Fruit fly (Drosophila melanogaster): Measurements from ENCODE around the gene CG31915.

Gene CG31915

dm6 chr2L:5541935-5542685 is 14.2 kb downstream of the CG31915 start, which contains the start of the genes Hel25E and Lam (continued):
- no peak for TF ChIP-seq twi (tag; optimal IDR thresholded peaks at IDR 0.05)
- TF ChIP-seq prd (optimal IDR thresholded peaks at IDR 0.05) = no peak
- TF ChIP-seq prd (GFP tag; IDR thresholded peaks at IDR 0.05) = no peak
- peak; percentile 38 for TF ChIP-seq MESR4 (GFP tag; optimal IDR thresholded peaks at IDR 0.05)
- TF ChIP-seq sug (tag; optimal IDR thresholded peaks at IDR 0.05) = no peak
- TF ChIP-seq ab (GFP tag; optimal IDR thresholded peaks at IDR 0.05) = no peak
- TF ChIP-seq bowl (GFP tag; IDR thresholded peaks at IDR 0.05) = no peak
- no peak for TF ChIP-seq NfI (GFP tag; optimal IDR thresholded peaks at IDR 0.05)
- no peak for TF ChIP-seq Bdp1 (GFP tag; optimal IDR thresholded peaks at IDR 0.05)
- TF ChIP-seq shn (GFP tag; optimal IDR thresholded peaks at IDR 0.05) = no peak
- TF ChIP-seq vnd (GFP tag; IDR thresholded peaks at IDR 0.05; ENCODE audit: partially characterized antibody) = peak; percentile 85
- peak; percentile 66; the same call in 1 of the 3 replicates for TF ChIP-seq CG14860 (GFP tag; IDR thresholded peaks at IDR 0.05; ENCODE audit: partially characterized antibody)
- no peak for TF ChIP-seq Trl (optimal IDR thresholded peaks at IDR 0.05)
- TF ChIP-seq Trl (GFP tag; optimal IDR thresholded peaks at IDR 0.05) = no peak
- TF ChIP-seq az2 (GFP tag; optimal IDR thresholded peaks at IDR 0.05) = no peak
- no peak for TF ChIP-seq nau (GFP tag; optimal IDR thresholded peaks at IDR 0.05)
- no peak for TF ChIP-seq CG2678 (tag; optimal IDR thresholded peaks at IDR 0.05)
- TF ChIP-seq tup (GFP tag; optimal IDR thresholded peaks at IDR 0.05) = no peak
- TF ChIP-seq E2f2 (GFP tag; IDR thresholded peaks at IDR 0.05) = 0 out of 2 replicates have a peak, but pooled peaks have one; percentile 40
- TF ChIP-seq gfzf (GFP tag; optimal IDR thresholded peaks at IDR 0.05) = peak; percentile 94
- TF ChIP-seq wor (GFP tag; IDR thresholded peaks at IDR 0.05) = no peak
- no peak for TF ChIP-seq CG4730 (GFP tag; IDR thresholded peaks at IDR 0.05)
- peak; percentile 69 for TF ChIP-seq CG10267 (tag; optimal IDR thresholded peaks at IDR 0.05)
- TF ChIP-seq CG12219 (GFP tag; optimal IDR thresholded peaks at IDR 0.05) = no peak
- no peak for TF ChIP-seq chinmo (GFP tag; IDR thresholded peaks at IDR 0.05; ENCODE audit: partially characterized antibody)
- TF ChIP-seq Dp (GFP tag; optimal IDR thresholded peaks at IDR 0.05) = peak; percentile 50
- TF ChIP-seq CG13123 (GFP tag; optimal IDR thresholded peaks at IDR 0.05) = no peak
- TF ChIP-seq cas (GFP tag; IDR thresholded peaks at IDR 0.05) = no peak
- peak; percentile 91 for TF ChIP-seq Hr3 (GFP tag; optimal IDR thresholded peaks at IDR 0.05)
- TF ChIP-seq CG11085 (GFP tag; IDR thresholded peaks at IDR 0.05) = no peak
- no peak for TF ChIP-seq cad (GFP tag; optimal IDR thresholded peaks at IDR 0.05)
- TF ChIP-seq BEAF-32 (GFP tag; optimal IDR thresholded peaks at IDR 0.05) = peak; percentile 94
- no peak for TF ChIP-seq tx (GFP tag; optimal IDR thresholded peaks at IDR 0.05)
- TF ChIP-seq Usf (GFP tag; optimal IDR thresholded peaks at IDR 0.05) = no peak
- TF ChIP-seq disco-r (GFP tag; optimal IDR thresholded peaks at IDR 0.05) = no peak
- peak; percentile 14; the same call in 1 of the 2 replicates for TF ChIP-seq E2f1 (GFP tag; IDR thresholded peaks at IDR 0.05)
- TF ChIP-seq aop (GFP tag; IDR thresholded peaks at IDR 0.05) = no peak
- TF ChIP-seq nom (GFP tag; optimal IDR thresholded peaks at IDR 0.05) = no peak
- TF ChIP-seq CG4360 (GFP tag; IDR thresholded peaks at IDR 0.05) = no peak
- TF ChIP-seq mld (GFP tag; IDR thresholded peaks at IDR 0.05; ENCODE audit: partially characterized antibody) = peak; percentile 59; the same call in 1 of the 3 replicates
- peak; percentile 81 for TF ChIP-seq Med (GFP tag)
- TF ChIP-seq sisA (GFP tag; IDR thresholded peaks at IDR 0.05) = no peak
- TF ChIP-seq Opbp (GFP tag; IDR thresholded peaks at IDR 0.05; ENCODE audit: partially characterized antibody) = peak; percentile 76
- peak; percentile 75 for TF ChIP-seq nmo (GFP tag; optimal IDR thresholded peaks at IDR 0.05)
- peak; percentile 32 for TF ChIP-seq ewg (GFP tag; optimal IDR thresholded peaks at IDR 0.05)
- TF ChIP-seq grn (GFP tag; optimal IDR thresholded peaks at IDR 0.05) = no peak
- no peak for TF ChIP-seq gsb-n (tag; optimal IDR thresholded peaks at IDR 0.05)
- TF ChIP-seq CG10959 (GFP tag; IDR thresholded peaks at IDR 0.05) = no peak
- peak; percentile 51 for TF ChIP-seq Hmr (GFP tag; optimal IDR thresholded peaks at IDR 0.05)
- TF ChIP-seq fru (optimal IDR thresholded peaks at IDR 0.05) = no peak
